Fruit fly (Drosophila melanogaster): ENCODE results near the gene CG3552.

Gene CG3552

dm6 chr3L:9462247-9462769, 6.2 kb downstream of the CG3552 start (continued):
- peak; percentile 64 for TF ChIP-seq CG10462 (GFP tag; optimal IDR thresholded peaks at IDR 0.05)
- TF ChIP-seq CG31441 (GFP tag; IDR thresholded peaks at IDR 0.05) = peak; percentile 92
- peak; percentile 91 for TF ChIP-seq Spps (tag; optimal IDR thresholded peaks at IDR 0.05)
- no peak for TF ChIP-seq amos (GFP tag; IDR thresholded peaks at IDR 0.05; ENCODE audit: partially characterized antibody)
- TF ChIP-seq hbn (GFP tag; IDR thresholded peaks at IDR 0.05; ENCODE audit: partially characterized antibody) = no peak
- TF ChIP-seq CG11247 (GFP tag; IDR thresholded peaks at IDR 0.05) = no peak
- peak; percentile 10; the same call in 1 of the 2 replicates for TF ChIP-seq CG10321 (GFP tag; IDR thresholded peaks at IDR 0.05)
- peak; percentile 82 for TF ChIP-seq cwo (GFP tag; optimal IDR thresholded peaks at IDR 0.05)
- peak; percentile 92 for TF ChIP-seq CG6813 (GFP tag; optimal IDR thresholded peaks at IDR 0.05)
- peak; percentile 67 for TF ChIP-seq NC2β (GFP tag; optimal IDR thresholded peaks at IDR 0.05)
- TF ChIP-seq exex (tag; optimal IDR thresholded peaks at IDR 0.05) = peak; percentile 67
- TF ChIP-seq trh (GFP tag; optimal IDR thresholded peaks at IDR 0.05) = peak; percentile 58
- peak; percentile 53; the same call in 1 of the 2 replicates for TF ChIP-seq al (GFP tag; IDR thresholded peaks at IDR 0.05)
- TF ChIP-seq CG11696 (GFP tag; IDR thresholded peaks at IDR 0.05) = peak; percentile 35; the same call in 1 of the 2 replicates
- peak; percentile 71 for TF ChIP-seq en (GFP tag; optimal IDR thresholded peaks at IDR 0.05)
- TF ChIP-seq tll (GFP tag; optimal IDR thresholded peaks at IDR 0.05) = no peak
- peak; percentile 71 for TF ChIP-seq Bdp1 (GFP tag; optimal IDR thresholded peaks at IDR 0.05)
- peak; percentile 75 for TF ChIP-seq pros (GFP tag; optimal IDR thresholded peaks at IDR 0.05)
- peak; percentile 47 for TF ChIP-seq CG14965 (GFP tag; optimal IDR thresholded peaks at IDR 0.05; ENCODE audit: borderline replicate concordance)
- TF ChIP-seq fd96Cb (tag; optimal IDR thresholded peaks at IDR 0.05) = peak; percentile 90
- TF ChIP-seq insv (GFP tag; optimal IDR thresholded peaks at IDR 0.05) = peak in 1 of 2 experiments; percentile 63
- TF ChIP-seq so (GFP tag; IDR thresholded peaks at IDR 0.05) = peak; percentile 55; the same call in 1 of the 3 replicates
- peak; percentile 88 for TF ChIP-seq CG6765 (GFP tag; optimal IDR thresholded peaks at IDR 0.05)
- peak; percentile 77 for TF ChIP-seq CG1233 (GFP tag; optimal IDR thresholded peaks at IDR 0.05)
- TF ChIP-seq eve (GFP tag; optimal IDR thresholded peaks at IDR 0.05) = no peak
- TF ChIP-seq HmgD (GFP tag; optimal IDR thresholded peaks at IDR 0.05) = no peak
- peak; percentile 70 for TF ChIP-seq CG16815 (GFP tag; optimal IDR thresholded peaks at IDR 0.05)
- TF ChIP-seq z (GFP tag; IDR thresholded peaks at IDR 0.05) = no peak; the same call in 2 of the 3 replicates
- TF ChIP-seq CG12942 (GFP tag; optimal IDR thresholded peaks at IDR 0.05) = peak; percentile 71
- TF ChIP-seq B-H1 (GFP tag; IDR thresholded peaks at IDR 0.05) = peak; percentile 75
- no peak for TF ChIP-seq Tbp (GFP tag; optimal IDR thresholded peaks at IDR 0.05)
- no peak for TF ChIP-seq pan (optimal IDR thresholded peaks at IDR 0.05)
- TF ChIP-seq pan (GFP tag; optimal IDR thresholded peaks at IDR 0.05 in 1 of 2, IDR thresholded peaks at IDR 0.05 in 1 of 2) = peak in 1 of 2 experiments; percentile 76
- peak; percentile 78 for TF ChIP-seq CG32767 (GFP tag; IDR thresholded peaks at IDR 0.05)
- peak; percentile 31 for TF ChIP-seq kni (GFP tag; optimal IDR thresholded peaks at IDR 0.05)
- TF ChIP-seq pita (GFP tag; optimal IDR thresholded peaks at IDR 0.05) = no peak
- no peak for TF ChIP-seq Lim3 (GFP tag; IDR thresholded peaks at IDR 0.05)
- no peak for TF ChIP-seq C15 (GFP tag; IDR thresholded peaks at IDR 0.05)
- TF ChIP-seq Dip2 (GFP tag; IDR thresholded peaks at IDR 0.05) = no peak
- TF ChIP-seq CG1603 (tag; optimal IDR thresholded peaks at IDR 0.05) = peak; percentile 80
- peak; percentile 82 for TF ChIP-seq MTF-1 (GFP tag; optimal IDR thresholded peaks at IDR 0.05; ENCODE audit: borderline replicate concordance)
- TF ChIP-seq Oaz (GFP tag; IDR thresholded peaks at IDR 0.05) = peak; percentile 59
- peak; percentile 86 for TF ChIP-seq tin (GFP tag; optimal IDR thresholded peaks at IDR 0.05)
- TF ChIP-seq CG17829 (tag; optimal IDR thresholded peaks at IDR 0.05) = peak; percentile 92
- peak; percentile 81 for TF ChIP-seq CG4360 (GFP tag; IDR thresholded peaks at IDR 0.05)
- no peak for TF ChIP-seq Neu2 (GFP tag; optimal IDR thresholded peaks at IDR 0.05; ENCODE audit: borderline replicate concordance)
- peak; percentile 68 for TF ChIP-seq CG8359 (GFP tag; optimal IDR thresholded peaks at IDR 0.05; ENCODE audit: borderline replicate concordance)
- TF ChIP-seq CG9215 (GFP tag; IDR thresholded peaks at IDR 0.05) = peak; percentile 52; the same call in 1 of the 2 replicates
- peak; percentile 72 for TF ChIP-seq pum (GFP tag; optimal IDR thresholded peaks at IDR 0.05)
- 0 out of 2 replicates have a peak, but pooled peaks have one; percentile 22 for TF ChIP-seq CG14667 (GFP tag; IDR thresholded peaks at IDR 0.05)

All from whole organism, embryonic.